Worm (Caenorhabditis elegans): ENCODE results near the gene atg-9.

Gene atg-9

ce11 chrV:347561-348345 is 1.4 kb upstream of the atg-9 start:
- TF ChIP-seq dao-5 (tag; optimal IDR thresholded peaks at IDR 0.05), result no peak
- TF ChIP-seq him-1 (tag; optimal IDR thresholded peaks at IDR 0.05), result no peak
- no peak for TF ChIP-seq W03F9.2 (tag; optimal IDR thresholded peaks at IDR 0.05)

- TF ChIP-seq him-1 (tag; optimal IDR thresholded peaks at IDR 0.05), result no peak
- TF ChIP-seq W03F9.2 (tag; optimal IDR thresholded peaks at IDR 0.05), result no peak
- no peak for TF ChIP-seq dao-5 (tag; optimal IDR thresholded peaks at IDR 0.05)
Observed at ce11 chrV:350822-351221, 1.6 kb downstream of the atg-9 start.

- TF ChIP-seq W03F9.2 (tag; optimal IDR thresholded peaks at IDR 0.05) (no peak), dao-5 (tag; optimal IDR thresholded peaks at IDR 0.05) (no peak), him-1 (tag; optimal IDR thresholded peaks at IDR 0.05) (no peak)
Observed at ce11 chrV:351787-352186, 2.6 kb downstream of the atg-9 start.

- TF ChIP-seq W03F9.2 (tag; optimal IDR thresholded peaks at IDR 0.05) (no peak), dao-5 (tag; optimal IDR thresholded peaks at IDR 0.05) (no peak), him-1 (tag; optimal IDR thresholded peaks at IDR 0.05) (no peak)
Observed at ce11 chrV:356959-357702, 7.9 kb downstream of the atg-9 start.

- TF ChIP-seq him-1 (tag; optimal IDR thresholded peaks at IDR 0.05) (no peak), dao-5 (tag; optimal IDR thresholded peaks at IDR 0.05) (no peak), W03F9.2 (tag; optimal IDR thresholded peaks at IDR 0.05) (no peak)
Observed at ce11 chrV:358473-358872, 9.3 kb downstream of the atg-9 start.

ce11 chrV:359466-359865 is 10.3 kb downstream of the atg-9 start, which contains the start of gene T22H9.1:
Gene T22H9.1, plus strand, starts transcription at chrV:359766.
- TF ChIP-seq W03F9.2 (tag; optimal IDR thresholded peaks at IDR 0.05), result no peak
- TF ChIP-seq him-1 (tag; optimal IDR thresholded peaks at IDR 0.05), result no peak
- no peak for TF ChIP-seq dao-5 (tag; optimal IDR thresholded peaks at IDR 0.05)

- TF ChIP-seq W03F9.2 (tag; optimal IDR thresholded peaks at IDR 0.05) (no peak), dao-5 (tag; optimal IDR thresholded peaks at IDR 0.05) (no peak), him-1 (tag; optimal IDR thresholded peaks at IDR 0.05) (no peak)
Observed at ce11 chrV:360068-360467, 10.9 kb downstream of the atg-9 start.

ce11 chrV:361291-361690 is 12.1 kb downstream of the atg-9 start:
- TF ChIP-seq him-1 (tag; optimal IDR thresholded peaks at IDR 0.05) (no peak), dao-5 (tag; optimal IDR thresholded peaks at IDR 0.05) (no peak), W03F9.2 (tag; optimal IDR thresholded peaks at IDR 0.05) (no peak)

- TF ChIP-seq W03F9.2 (tag; optimal IDR thresholded peaks at IDR 0.05) (no peak), dao-5 (tag; optimal IDR thresholded peaks at IDR 0.05) (no peak), him-1 (tag; optimal IDR thresholded peaks at IDR 0.05) (no peak)
Observed at ce11 chrV:364650-365049, 15.5 kb downstream of the atg-9 start, which contains the start of gene mltn-6. Gene mltn-6, plus strand, starts transcription at chrV:364950.

ce11 chrV:370033-370432 is 20.8 kb downstream of the atg-9 start, which contains the start of gene mltn-7:
Gene mltn-7, plus strand, starts transcription at chrV:370333.
- TF ChIP-seq W03F9.2 (tag; optimal IDR thresholded peaks at IDR 0.05), result no peak
- TF ChIP-seq dao-5 (tag; optimal IDR thresholded peaks at IDR 0.05), result no peak
- TF ChIP-seq him-1 (tag; optimal IDR thresholded peaks at IDR 0.05), result no peak

- TF ChIP-seq him-1 (tag; optimal IDR thresholded peaks at IDR 0.05), result no peak
- no peak for TF ChIP-seq dao-5 (tag; optimal IDR thresholded peaks at IDR 0.05)
- TF ChIP-seq W03F9.2 (tag; optimal IDR thresholded peaks at IDR 0.05), result no peak
Observed at ce11 chrV:373192-373591, 24.0 kb downstream of the atg-9 start.

ce11 chrV:376790-377189 is 27.6 kb downstream of the atg-9 start:
- TF ChIP-seq him-1 (tag; optimal IDR thresholded peaks at IDR 0.05) (no peak), dao-5 (tag; optimal IDR thresholded peaks at IDR 0.05) (no peak), W03F9.2 (tag; optimal IDR thresholded peaks at IDR 0.05) (no peak)

- no peak for TF ChIP-seq him-1 (tag; optimal IDR thresholded peaks at IDR 0.05)
- TF ChIP-seq dao-5 (tag; optimal IDR thresholded peaks at IDR 0.05), result no peak
- no peak for TF ChIP-seq W03F9.2 (tag; optimal IDR thresholded peaks at IDR 0.05)
Observed at ce11 chrV:378231-378630, 29.0 kb downstream of the atg-9 start.

- TF ChIP-seq him-1 (tag; optimal IDR thresholded peaks at IDR 0.05), result no peak
- no peak for TF ChIP-seq W03F9.2 (tag; optimal IDR thresholded peaks at IDR 0.05)
- no peak for TF ChIP-seq dao-5 (tag; optimal IDR thresholded peaks at IDR 0.05)
Observed at ce11 chrV:380186-380585, 31.0 kb downstream of the atg-9 start, which contains the start of gene mltn-8. Gene mltn-8, minus strand, starts transcription at chrV:380286.
